Worm (Caenorhabditis elegans) whole organism, L2 larva: ENCODE data around the gene F08F8.7.

ENCODE experiments used
- R02D3.7 ChIP-seq: fragments of 150-350 bp; optimal IDR thresholded peaks from 2 replicates; lab custom pipeline; 2014; ENCODE audit warnings: missing biosample characterization, missing genetic modification characterization
- ZK546.5 ChIP-seq: sonication (generic microtip); optimal IDR thresholded peaks from 2 replicates; lab custom pipeline; 2017; ENCODE audit warnings: missing biosample characterization, missing genetic modification characterization
- ama-1 ChIP-seq: fragments of 150-350 bp; optimal IDR thresholded peaks from 2 replicates; lab custom pipeline; 2018; ENCODE audit warnings: inconsistent platforms
- blmp-1 ChIP-seq: sonication (generic microtip); optimal IDR thresholded peaks from 2 replicates; lab custom pipeline; 2017; ENCODE audit warnings: missing genetic modification characterization, mild to moderate bottlenecking, missing compliant biosample characterization, antibody characterized with exemption, moderate library complexity; ENCODE audit not compliant: insufficient read depth
- nhr-6 ChIP-seq: fragments of 150-350 bp; optimal IDR thresholded peaks from 2 replicates; lab custom pipeline; 2014; ENCODE audit warnings: missing biosample characterization, missing genetic modification characterization
- unc-62 ChIP-seq: fragments of 150-350 bp; optimal IDR thresholded peaks from 2 replicates; lab custom pipeline; 2014; ENCODE audit warnings: missing biosample characterization, missing genetic modification reagents, missing genetic modification characterization
- ztf-4 ChIP-seq: fragments of 150-350 bp; optimal IDR thresholded peaks from 2 replicates; lab custom pipeline; 2014; ENCODE audit warnings: missing biosample characterization, missing genetic modification characterization

- TF ChIP-seq ztf-4 (no peak), unc-62 (GFP tag; lab: Kevin White, UChicago) (no peak), nhr-6 (tag; lab: Kevin White, UChicago) (no peak), ama-1 (lab: Kevin White, UChicago) (no peak), R02D3.7 (no peak), ZK546.5 (no peak), blmp-1 (tag; lab: Kevin White, UChicago) (no peak)
Measured at ce11 chrIII:7300763-7301162, 46.2 kb downstream of the F08F8.7 start.
